Worm (Caenorhabditis elegans) whole organism, late embryonic: ENCODE results near the gene cest-3.

Experiments used
- ets-4 ChIP-seq: sonication (generic microtip); optimal IDR thresholded peaks from 2 replicates; lab custom pipeline; 2016; ENCODE audit warnings: missing genetic modification characterization, missing compliant biosample characterization
- tbx-2 ChIP-seq: sonication (generic microtip); optimal IDR thresholded peaks from 2 replicates; lab custom pipeline; 2016; ENCODE audit warnings: missing genetic modification characterization, missing compliant biosample characterization

- no peak for TF ChIP-seq tbx-2 (tag; lab: Kevin White, UChicago)
- no peak for TF ChIP-seq ets-4 (tag; lab: Kevin White, UChicago)
These were observed 31.1 kb upstream of the cest-3 start for ce11 chrX:12210145-12211032.
